Worm (Caenorhabditis elegans): ENCODE data around the gene K02D10.8.
A peak's percentile ranks its signal among the peaks of the same experiment; 100 is the strongest.

K02D10.8 gene

ce11 chrIII:8785426-8785825, 751 bp upstream of the K02D10.8 start (continued):
- TF ChIP-seq unc-130 (GFP tag; optimal IDR thresholded peaks at IDR 0.05) (no peak), nhr-6 (tag; optimal IDR thresholded peaks at IDR 0.05) (no peak), Y75B8A.6 (GFP tag; IDR thresholded peaks at IDR 0.05) (no peak), vab-7 (GFP tag; IDR thresholded peaks at IDR 0.05) (0 out of 2 replicates have a peak, but pooled peaks have one; percentile 10), lir-3 (tag; optimal IDR thresholded peaks at IDR 0.05) (no peak), R02D3.7 (tag; optimal IDR thresholded peaks at IDR 0.05) (no peak), F44E2.7 (GFP tag; IDR thresholded peaks at IDR 0.05) (peak; percentile 64; the same call in 1 of the 2 replicates), nhr-76 (tag; optimal IDR thresholded peaks at IDR 0.05) (no peak), ceh-28 (tag; optimal IDR thresholded peaks at IDR 0.05) (no peak), ZK546.5 (tag; optimal IDR thresholded peaks at IDR 0.05) (no peak), aha-1 (tag) (peak; percentile 96), nhr-25 (tag; optimal IDR thresholded peaks at IDR 0.05; ENCODE audit: borderline replicate concordance, insufficient read depth) (no peak), snpc-4 (tag; optimal IDR thresholded peaks at IDR 0.05) (no peak), zip-2 (tag; optimal IDR thresholded peaks at IDR 0.05) (no peak), dmd-9 (GFP tag; IDR thresholded peaks at IDR 0.05) (no peak), zfp-3 (GFP tag; conservative IDR thresholded peaks at IDR 0.05) (no peak), lin-13 (GFP tag; optimal IDR thresholded peaks at IDR 0.05) (no peak), unc-62 (GFP tag; optimal IDR thresholded peaks at IDR 0.05 in 1 of 2) (peak in 1 of 2 experiments; percentile 62), unc-62 (tag; optimal IDR thresholded peaks at IDR 0.05) (no peak), mxl-3 (GFP tag; optimal IDR thresholded peaks at IDR 0.05) (peak; percentile 47), daf-16 (GFP tag; optimal IDR thresholded peaks at IDR 0.05) (no peak), daf-16 (tag; optimal IDR thresholded peaks at IDR 0.05) (no peak), dve-1 (tag; optimal IDR thresholded peaks at IDR 0.05; ENCODE audit: insufficient read depth) (peak; percentile 63), ceh-82 (tag; optimal IDR thresholded peaks at IDR 0.05) (no peak), hlh-11 (tag; optimal IDR thresholded peaks at IDR 0.05) (peak; percentile 86), mdl-1 (tag; optimal IDR thresholded peaks at IDR 0.05) (peak; percentile 2 to 95), sdz-12 (GFP tag; optimal IDR thresholded peaks at IDR 0.05) (no peak), mep-1 (tag; optimal IDR thresholded peaks at IDR 0.05) (peak; percentile 56), hlh-30 (tag; optimal IDR thresholded peaks at IDR 0.05; ENCODE audit: insufficient read depth) (peak; percentile 92), lin-29 (GFP tag; IDR thresholded peaks at IDR 0.05) (no peak), F49E8.2 (tag; optimal IDR thresholded peaks at IDR 0.05; ENCODE audit: borderline replicate concordance) (no peak), dmd-8 (GFP tag; IDR thresholded peaks at IDR 0.05) (no peak), Y5F2A.4 (GFP tag; optimal IDR thresholded peaks at IDR 0.05) (no peak), tra-1 (GFP tag; IDR thresholded peaks at IDR 0.05) (0 out of 2 replicates have a peak, but pooled peaks have one; percentile 33), F26F4.8 (GFP tag; conservative IDR thresholded peaks at IDR 0.05) (no peak), fos-1 (tag; optimal IDR thresholded peaks at IDR 0.05) (no peak), ZK337.2 (GFP tag; IDR thresholded peaks at IDR 0.05) (no peak), nhr-11 (tag; optimal IDR thresholded peaks at IDR 0.05) (peak; percentile 64), nhr-77 (tag; optimal IDR thresholded peaks at IDR 0.05) (peak; percentile 78)

DNA sequence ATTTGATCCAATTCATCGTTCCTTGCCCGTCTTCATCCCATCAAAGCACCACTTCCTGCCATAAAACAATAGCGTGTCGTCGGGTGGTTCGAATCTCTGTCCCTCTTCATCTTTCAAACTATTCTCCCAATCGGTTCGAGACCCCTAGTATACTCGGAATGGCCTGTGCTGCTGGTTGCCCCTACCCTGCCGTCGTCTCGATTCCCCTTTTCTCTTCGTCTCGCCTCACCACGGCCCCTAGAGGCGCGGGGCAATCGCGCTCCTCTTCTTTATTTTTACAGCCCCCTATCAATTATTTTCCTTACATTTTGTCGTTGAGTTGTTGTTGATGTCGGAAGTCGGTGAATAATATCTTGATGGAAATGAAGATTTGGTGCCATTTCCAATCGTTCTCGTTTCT, 2.5 kb downstream of the K02D10.8 start:
- no peak for TF ChIP-seq fos-1 (tag; optimal IDR thresholded peaks at IDR 0.05)
- TF ChIP-seq ceh-32 (tag; optimal IDR thresholded peaks at IDR 0.05; ENCODE audit: poor library complexity) = no peak
- TF ChIP-seq dmd-9 (GFP tag; IDR thresholded peaks at IDR 0.05) = no peak
- peak; percentile 36; the same call in 1 of the 2 replicates for TF ChIP-seq set-16 (GFP tag; IDR thresholded peaks at IDR 0.05)
- peak; percentile 84 for TF ChIP-seq aha-1 (tag)
- TF ChIP-seq zip-2 (tag; optimal IDR thresholded peaks at IDR 0.05) = no peak
- no peak for TF ChIP-seq F10B5.3 (tag; optimal IDR thresholded peaks at IDR 0.05)
- peak in 1 of 2 experiments; percentile 8 for TF ChIP-seq lsy-2 (tag; optimal IDR thresholded peaks at IDR 0.05)
- TF ChIP-seq T26A8.4 (GFP tag; IDR thresholded peaks at IDR 0.05) = no peak

Measured in whole organism, L4 larva.